Worm (Caenorhabditis elegans) whole organism, L1 larva: ENCODE measurements around the gene sra-8.

Experiments used
- aly-2 ChIP-seq: fragments of 150-350 bp; optimal IDR thresholded peaks from 2 replicates; lab custom pipeline; 2014; ENCODE audit warnings: missing biosample characterization, missing genetic modification characterization
- ama-1 ChIP-seq: fragments of 150-350 bp; optimal IDR thresholded peaks from 2 replicates; lab custom pipeline; 2014
- dpl-1 ChIP-seq, 3 experiments: fragments of 150-350 bp in 2 of 3; sonication (generic microtip) in 1 of 3; optimal IDR thresholded peaks; 2 replicates each; lab custom pipeline; 2014 to 2017; ENCODE audit warnings: missing biosample characterization in 3 of 3, missing genetic modification characterization in 3 of 3, missing genetic modification reagents in 3 of 3
- ets-5 ChIP-seq: fragments of 200-800 bp; sonication (Bioruptor generic); IDR thresholded peaks from 2 replicates; pipeline ENCODE4 v1.3.6; 2022; ENCODE audit warnings: missing genetic modification characterization, missing compliant biosample characterization
- fkh-10 ChIP-seq: sonication (generic microtip); optimal IDR thresholded peaks from 2 replicates; lab custom pipeline; 2017; ENCODE audit warnings: missing biosample characterization, missing genetic modification reagents, missing genetic modification characterization
- lin-13 ChIP-seq: fragments of 150-350 bp; optimal IDR thresholded peaks from 2 replicates; lab custom pipeline; 2014; ENCODE audit warnings: missing biosample characterization, missing genetic modification reagents, missing genetic modification characterization
- lin-15B ChIP-seq: fragments of 150-350 bp; sonication (generic microtip); optimal IDR thresholded peaks from 3 replicates; lab custom pipeline; 2014; ENCODE audit warnings: missing biosample characterization, missing genetic modification characterization
- mdl-1 ChIP-seq, 2 experiments: fragments of 150-350 bp; optimal IDR thresholded peaks; 2 replicates each; lab custom pipeline; 2014 to 2017; ENCODE audit warnings: missing biosample characterization in 2 of 2, missing genetic modification characterization in 2 of 2, inconsistent platforms in 1 of 2
- nhr-12 ChIP-seq: sonication (generic microtip); optimal IDR thresholded peaks from 2 replicates; lab custom pipeline; 2017; ENCODE audit warnings: missing biosample characterization, missing genetic modification characterization
- nhr-237 ChIP-seq: fragments of 150-350 bp; optimal IDR thresholded peaks from 2 replicates; lab custom pipeline; 2014; ENCODE audit warnings: missing biosample characterization, missing genetic modification characterization
- rnt-1 ChIP-seq: sonication (generic microtip); optimal IDR thresholded peaks from 2 replicates; lab custom pipeline; 2016; ENCODE audit warnings: mild to moderate bottlenecking, missing genetic modification characterization, moderate library complexity, missing compliant biosample characterization
- snpc-4 ChIP-seq: fragments of 150-350 bp; optimal IDR thresholded peaks from 2 replicates; lab custom pipeline; 2014; ENCODE audit warnings: missing biosample characterization, missing genetic modification characterization
- unc-86 ChIP-seq: sonication (generic microtip); optimal IDR thresholded peaks from 2 replicates; lab custom pipeline; 2016; ENCODE audit warnings: missing genetic modification characterization, missing compliant biosample characterization

DNA sequence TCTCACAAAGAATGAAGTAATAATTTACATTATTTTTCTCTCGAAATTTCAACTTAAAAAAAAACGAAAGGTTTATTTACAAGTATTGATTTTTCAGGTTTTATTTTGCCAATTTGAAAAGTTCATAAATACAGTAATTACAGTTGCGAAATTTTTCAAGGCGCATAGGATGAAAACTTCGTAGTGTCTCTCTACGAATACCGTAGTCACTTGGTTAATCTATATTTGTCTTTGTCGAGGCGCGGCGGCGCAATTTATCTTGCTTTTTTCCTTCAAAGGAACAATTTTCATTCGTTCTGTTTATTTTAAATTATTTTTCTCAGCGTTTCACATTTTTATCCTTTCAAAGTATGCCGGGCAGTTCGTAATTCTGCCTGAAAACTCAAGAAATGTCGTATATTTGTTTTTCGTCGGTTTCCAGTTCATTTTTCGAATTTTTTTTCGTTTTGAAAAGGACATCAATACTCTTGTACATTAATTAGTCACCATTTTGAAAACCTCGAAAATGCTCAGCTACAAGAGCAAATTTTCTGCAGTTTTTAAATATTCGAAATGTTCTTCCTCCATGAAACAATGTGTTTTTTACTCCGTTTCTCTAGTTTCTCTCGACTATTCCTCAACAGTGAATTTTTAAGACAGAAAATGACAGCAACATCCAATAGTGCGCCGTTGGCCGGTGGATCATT lies 13.8 kb upstream of the sra-8 start, which contains the start of gene mex-6:
- TF ChIP-seq unc-86 (tag; lab: Kevin White, UChicago) (no peak), mdl-1 (tag; optimal IDR thresholded peaks at IDR 0.05; lab: Kevin White, UChicago) (no peak), rnt-1 (no peak), fkh-10 (GFP tag; lab: Kevin White, UChicago) (no peak), lin-13 (GFP tag; lab: Kevin White, UChicago) (no peak), nhr-12 (tag; lab: Kevin White, UChicago) (no peak), nhr-237 (tag; lab: Kevin White, UChicago) (no peak), lin-15B (tag; lab: Kevin White, UChicago) (no peak), ama-1 (no peak), aly-2 (tag; lab: Kevin White, UChicago) (no peak), dpl-1 (GFP tag; optimal IDR thresholded peaks at IDR 0.05; lab: Kevin White, UChicago) (no peak), snpc-4 (tag; lab: Kevin White, UChicago) (no peak), ets-5 (no peak)
